Worm (Caenorhabditis elegans) whole organism, early embryonic: ENCODE data around the gene nhr-142.

ENCODE experiments used
- B0310.2 ChIP-seq: sonication (generic microtip); optimal IDR thresholded peaks from 2 replicates; lab custom pipeline; 2016; ENCODE audit warnings: mild to moderate bottlenecking, missing genetic modification characterization, missing compliant biosample characterization
- F13C5.2 ChIP-seq: sonication (generic microtip); optimal IDR thresholded peaks from 2 replicates; lab custom pipeline; 2017; ENCODE audit warnings: mild to moderate bottlenecking, missing genetic modification characterization, inconsistent platforms, missing compliant biosample characterization
- aly-1 ChIP-seq: sonication (generic microtip); optimal IDR thresholded peaks from 2 replicates; lab custom pipeline; 2016; ENCODE audit warnings: missing genetic modification characterization, missing compliant biosample characterization
- ama-1 ChIP-seq: fragments of 150-350 bp; optimal IDR thresholded peaks from 2 replicates; lab custom pipeline; 2014
- ceh-13 ChIP-seq: fragments of 200-800 bp; sonication (Bioruptor generic); optimal IDR thresholded peaks from 2 replicates; lab custom pipeline; 2018; ENCODE audit warnings: mild to moderate bottlenecking, missing genetic modification characterization, missing compliant biosample characterization
- ceh-36 ChIP-seq: sonication (generic microtip); optimal IDR thresholded peaks from 2 replicates; lab custom pipeline; 2016; ENCODE audit warnings: missing genetic modification characterization, inconsistent platforms, missing compliant biosample characterization
- ets-7 ChIP-seq: sonication (generic microtip); optimal IDR thresholded peaks from 2 replicates; lab custom pipeline; 2016; ENCODE audit warnings: missing genotype, missing genetic modification characterization, missing compliant biosample characterization
- flt-1 ChIP-seq: fragments of 200-800 bp; sonication (Bioruptor generic); IDR thresholded peaks from 2 replicates; pipeline ENCODE4 v1.3.6; 2022; ENCODE audit warnings: missing genetic modification characterization, missing compliant biosample characterization
- hmbx-1 ChIP-seq: sonication (generic microtip); optimal IDR thresholded peaks from 2 replicates; lab custom pipeline; 2016; ENCODE audit warnings: mild to moderate bottlenecking, missing genetic modification characterization, missing compliant biosample characterization
- hmg-4 ChIP-seq: fragments of 200-800 bp; sonication (Bioruptor generic); optimal IDR thresholded peaks from 2 replicates; lab custom pipeline; 2018; ENCODE audit warnings: mild to moderate bottlenecking, missing genetic modification characterization, missing compliant biosample characterization
- hnd-1 ChIP-seq: sonication (generic microtip); optimal IDR thresholded peaks from 2 replicates; lab custom pipeline; 2016; ENCODE audit warnings: missing genetic modification characterization, missing compliant biosample characterization
- pes-1 ChIP-seq: fragments of 200-800 bp; sonication (Bioruptor generic); IDR thresholded peaks from 2 replicates; pipeline ENCODE4 v1.3.6; 2022; ENCODE audit warnings: missing genetic modification reagents, missing genetic modification characterization, missing compliant biosample characterization
- scrt-1 ChIP-seq: fragments of 200-800 bp; sonication (Bioruptor generic); IDR thresholded peaks from 2 replicates; pipeline ENCODE4 v1.3.6; 2022; ENCODE audit warnings: missing genetic modification characterization, missing compliant biosample characterization
- sea-1 ChIP-seq: fragments of 200-800 bp; sonication (Bioruptor generic); conservative IDR thresholded peaks from 2 replicates; pipeline ENCODE4 v1.3.6; 2022; ENCODE audit warnings: missing genetic modification characterization, missing compliant biosample characterization
- tbx-11 ChIP-seq: fragments of 200-800 bp; sonication (Bioruptor generic); IDR thresholded peaks from 2 replicates; pipeline ENCODE4 v1.3.6; 2022; ENCODE audit warnings: missing genetic modification characterization, missing compliant biosample characterization
- tbx-37 ChIP-seq: fragments of 200-800 bp; sonication (Bioruptor generic); conservative IDR thresholded peaks from 2 replicates; pipeline ENCODE4 v1.3.6; 2022; ENCODE audit warnings: missing genetic modification reagents, missing genetic modification characterization, missing compliant biosample characterization
- tra-4 ChIP-seq: sonication (generic microtip); optimal IDR thresholded peaks from 2 replicates; lab custom pipeline; 2017; ENCODE audit warnings: missing genetic modification characterization, missing compliant biosample characterization

Gene nhr-142

ce11 chrV:5790497-5791280 lies at the start of gene nhr-142, which contains the start of gene F44E7.9:
Gene nhr-142 (minus strand): TSS chrV:5790553.
Gene F44E7.9 (plus strand): TSS chrV:5791230.
- TF ChIP-seq ama-1 (no peak), flt-1 (GFP tag; lab: Robert Waterston, UW) (peak; percentile 66), tbx-37 (GFP tag; lab: Robert Waterston, UW) (0 out of 2 replicates have a peak, but pooled peaks have one; percentile 15), ceh-36 (no peak), scrt-1 (no peak), hmg-4 (peak; percentile 67), ets-7 (tag; lab: Kevin White, UChicago) (no peak), F13C5.2 (tag; lab: Kevin White, UChicago) (peak; percentile 64)

- TF ChIP-seq tbx-37 (GFP tag; lab: Robert Waterston, UW) (no peak), hmbx-1 (tag; lab: Kevin White, UChicago) (no peak), aly-1 (tag; lab: Kevin White, UChicago) (no peak)
Observed at ce11 chrV:5838576-5839366, 48.4 kb upstream of the nhr-142 start, which contains the start of gene F26F12.2. Gene F26F12.2 (minus strand): TSS chrV:5838613.

- TF ChIP-seq ets-7 (tag; lab: Kevin White, UChicago) = no peak
- no peak for TF ChIP-seq flt-1 (GFP tag; lab: Robert Waterston, UW)
- TF ChIP-seq ceh-36 = no peak
- TF ChIP-seq hmbx-1 (tag; lab: Kevin White, UChicago) = no peak
- no peak for TF ChIP-seq scrt-1
- no peak for TF ChIP-seq tbx-37 (GFP tag; lab: Robert Waterston, UW)
- no peak for TF ChIP-seq pes-1
- no peak for TF ChIP-seq ama-1
- no peak for TF ChIP-seq sea-1 (GFP tag; lab: Robert Waterston, UW)
- TF ChIP-seq B0310.2 = no peak
- TF ChIP-seq aly-1 (tag; lab: Kevin White, UChicago) = no peak
- no peak for TF ChIP-seq tra-4 (tag; lab: Kevin White, UChicago)
Observed at ce11 chrV:5836616-5836982, 46.2 kb upstream of the nhr-142 start, which contains the start of gene col-140. Gene col-140 (minus strand): TSS chrV:5836834.

- TF ChIP-seq hmg-4 = peak; percentile 9
- TF ChIP-seq ama-1 = no peak
- no peak for TF ChIP-seq scrt-1
- 0 out of 2 replicates have a peak, but pooled peaks have one; percentile 23 for TF ChIP-seq tbx-11
Observed at ce11 chrV:5835979-5836615, 45.7 kb upstream of the nhr-142 start.

- TF ChIP-seq hmg-4 (no peak), tbx-37 (GFP tag; lab: Robert Waterston, UW) (no peak), tbx-11 (no peak), B0310.2 (no peak), hmbx-1 (tag; lab: Kevin White, UChicago) (no peak), ceh-36 (no peak), pes-1 (no peak), ets-7 (tag; lab: Kevin White, UChicago) (no peak), aly-1 (tag; lab: Kevin White, UChicago) (no peak), ceh-13 (GFP tag; lab: Kevin White, UChicago) (no peak), flt-1 (GFP tag; lab: Robert Waterston, UW) (no peak), sea-1 (GFP tag; lab: Robert Waterston, UW) (no peak), F13C5.2 (tag; lab: Kevin White, UChicago) (no peak), hnd-1 (tag; lab: Kevin White, UChicago) (no peak), tra-4 (tag; lab: Kevin White, UChicago) (no peak), scrt-1 (no peak), ama-1 (no peak)
Observed at ce11 chrV:5835397-5835796, 45.0 kb upstream of the nhr-142 start.

ce11 chrV:5833531-5833930 lies 43.2 kb upstream of the nhr-142 start, which contains the start of gene srh-76:
Gene srh-76 (plus strand): TSS chrV:5833831.
- TF ChIP-seq ceh-13 (GFP tag; lab: Kevin White, UChicago) (no peak), B0310.2 (no peak), F13C5.2 (tag; lab: Kevin White, UChicago) (no peak)

- TF ChIP-seq ceh-36 (no peak), aly-1 (tag; lab: Kevin White, UChicago) (no peak), hnd-1 (tag; lab: Kevin White, UChicago) (no peak), ama-1 (no peak)
Observed at ce11 chrV:5832799-5833198, 42.4 kb upstream of the nhr-142 start.

ce11 chrV:5831253-5831652 lies 40.9 kb upstream of the nhr-142 start:
- TF ChIP-seq hmbx-1 (tag; lab: Kevin White, UChicago) = no peak
- no peak for TF ChIP-seq flt-1 (GFP tag; lab: Robert Waterston, UW)
- TF ChIP-seq hnd-1 (tag; lab: Kevin White, UChicago) = no peak
- no peak for TF ChIP-seq B0310.2
- no peak for TF ChIP-seq ceh-36
- TF ChIP-seq pes-1 = no peak
- TF ChIP-seq tbx-37 (GFP tag; lab: Robert Waterston, UW) = no peak
- TF ChIP-seq tbx-11 = no peak
